Fruit fly (Drosophila melanogaster): ENCODE measurements around the gene Spc105R.

DNA sequence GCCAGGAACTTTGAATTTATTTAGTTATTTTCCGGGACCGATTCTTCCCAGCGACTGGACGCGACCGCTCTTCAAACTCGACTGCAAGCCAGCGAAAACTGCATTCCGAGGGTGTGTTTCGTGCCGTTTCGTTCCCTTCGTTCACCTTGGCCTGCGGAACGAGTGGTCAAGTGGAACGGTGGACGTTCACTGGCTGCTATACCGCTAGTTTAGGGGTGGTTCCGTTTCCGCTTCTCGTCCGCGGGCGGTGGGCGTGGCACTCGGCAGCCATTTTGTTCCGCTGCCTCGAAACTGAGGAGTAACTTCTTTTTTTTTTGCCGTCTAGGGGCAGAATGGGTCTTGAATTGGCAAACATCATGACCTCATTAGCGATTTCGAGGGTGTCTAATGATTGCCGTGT is 7.5 kb upstream of the Spc105R start, which contains the start of gene Six4:
- no peak for TF ChIP-seq CG8478 (optimal IDR thresholded peaks at IDR 0.05)
- TF ChIP-seq CTCF (optimal IDR thresholded peaks at IDR 0.05) = no peak
